Worm (Caenorhabditis elegans): ENCODE measurements around the gene F13E9.19.

- TF ChIP-seq sptf-1 (tag; optimal IDR thresholded peaks at IDR 0.05) = no peak
- TF ChIP-seq unc-39 (tag; optimal IDR thresholded peaks at IDR 0.05) = no peak
- TF ChIP-seq nhr-237 (tag; optimal IDR thresholded peaks at IDR 0.05) = no peak
- no peak for TF ChIP-seq ztf-11 (tag; optimal IDR thresholded peaks at IDR 0.05)
- no peak for TF ChIP-seq ceh-39 (tag; optimal IDR thresholded peaks at IDR 0.05)
- TF ChIP-seq unc-62 (GFP tag; optimal IDR thresholded peaks at IDR 0.05) = no peak
- TF ChIP-seq unc-120 (tag; optimal IDR thresholded peaks at IDR 0.05; ENCODE audit: poor library complexity, severe bottlenecking) = no peak
- TF ChIP-seq snpc-4 (tag; optimal IDR thresholded peaks at IDR 0.05) = no peak
- no peak for TF ChIP-seq lsy-2 (tag; optimal IDR thresholded peaks at IDR 0.05)
- TF ChIP-seq nhr-28 (tag; optimal IDR thresholded peaks at IDR 0.05) = no peak
- TF ChIP-seq pha-4 (tag; optimal IDR thresholded peaks at IDR 0.05) = no peak
- no peak for TF ChIP-seq mab-5 (tag; optimal IDR thresholded peaks at IDR 0.05)
- no peak for TF ChIP-seq nhr-76 (tag; optimal IDR thresholded peaks at IDR 0.05)
Measured at ce11 chrIV:10881230-10881629, 18.0 kb upstream of the F13E9.19 start, which contains the start of gene F13E9.13.

Measured in whole organism, mixed stage, embryonic.